Fruit fly (Drosophila melanogaster) whole organism, embryonic: ENCODE measurements around the gene lectin-30A.

ENCODE experiments used
- CG13296 ChIP-seq: fragments of 200-800 bp; sonication (Bioruptor generic); optimal IDR thresholded peaks from 3 replicates; lab custom pipeline; 2018; ENCODE audit warnings: missing biosample characterization, mild to moderate bottlenecking, missing genetic modification characterization
- Hr51 ChIP-seq, 2 experiments: fragments of 200-800 bp; sonication (Bioruptor generic); optimal IDR thresholded peaks; 2 replicates in 1 of 2; 3 replicates in 1 of 2; lab custom pipeline; 2016 to 2018; ENCODE audit warnings: missing biosample characterization in 2 of 2, missing genetic modification characterization in 2 of 2, mild to moderate bottlenecking in 1 of 2, moderate library complexity in 1 of 2
- Mes4 ChIP-seq: fragments of 200-800 bp; sonication (Bioruptor generic); optimal IDR thresholded peaks from 2 replicates; lab custom pipeline; 2016; ENCODE audit warnings: missing biosample characterization, missing genetic modification characterization
- her ChIP-seq: fragments of 200-800 bp; sonication (Bioruptor generic); optimal IDR thresholded peaks from 2 replicates; lab custom pipeline; 2016; ENCODE audit warnings: missing biosample characterization, missing genetic modification characterization
- slou ChIP-seq: fragments of 200-800 bp; sonication (Bioruptor generic); optimal IDR thresholded peaks from 3 replicates; lab custom pipeline; 2016; ENCODE audit warnings: missing biosample characterization, missing genetic modification characterization
- zfh1 ChIP-seq: fragments of 200-800 bp; sonication (Bioruptor generic); IDR thresholded peaks from 3 replicates; pipeline ENCODE4 v1.3.6; 2022; ENCODE audit warnings: missing biosample characterization, missing genetic modification characterization

DNA sequence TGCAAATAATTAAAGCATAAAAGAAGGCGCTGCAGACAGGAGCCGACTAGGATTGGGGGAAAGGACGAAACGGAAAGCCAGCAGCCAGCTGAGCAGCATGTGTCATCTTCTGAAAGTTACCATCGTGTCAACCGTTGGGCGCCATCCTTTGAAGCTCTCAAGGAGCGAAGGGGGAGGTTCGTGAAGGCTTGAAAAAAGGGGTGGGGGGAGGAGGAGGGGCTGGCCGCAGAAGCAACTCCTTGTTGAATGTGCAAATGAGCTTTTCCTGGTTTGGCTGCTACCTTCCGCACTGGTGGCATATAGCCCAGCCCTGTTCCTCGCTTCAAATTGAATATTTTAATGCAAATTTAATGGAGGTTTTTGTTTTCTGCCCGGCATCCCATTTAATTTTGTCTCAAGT, 11.4 kb upstream of the lectin-30A start:
- TF ChIP-seq her (GFP tag; lab: Kevin White, UChicago) (no peak), slou (GFP tag; lab: Kevin White, UChicago) (no peak), Hr51 (GFP tag; optimal IDR thresholded peaks at IDR 0.05; lab: Kevin White, UChicago) (no peak), zfh1 (GFP tag; lab: Robert Waterston, UW) (no peak), CG13296 (GFP tag; lab: Kevin White, UChicago) (no peak), Mes4 (GFP tag; lab: Kevin White, UChicago) (no peak)
